Fruit fly (Drosophila melanogaster): Measurements from ENCODE around the gene hoe1.

DNA sequence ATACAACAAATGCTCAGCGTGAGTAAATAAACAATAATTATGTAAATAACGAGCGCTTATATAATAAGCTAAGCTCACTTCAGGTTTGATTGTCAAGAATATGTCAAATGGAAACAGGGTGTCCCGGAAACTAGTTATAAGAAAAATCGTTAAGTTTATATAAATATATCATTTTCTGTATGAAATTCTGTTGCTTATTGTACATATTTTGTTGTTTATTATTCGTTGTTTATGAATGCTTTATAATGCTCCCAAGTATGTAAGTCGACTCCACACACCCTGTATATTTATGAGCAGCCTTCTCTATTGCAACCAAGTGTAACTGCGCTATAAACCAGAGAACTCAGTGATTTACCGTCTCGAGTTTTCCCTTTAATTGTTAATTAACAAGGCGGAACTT is 1.6 kb downstream of the hoe1 start:
- peak; percentile 60; the same call in 2 of the 3 replicates for TF ChIP-seq CG8119 (GFP tag; IDR thresholded peaks at IDR 0.05)
- TF ChIP-seq salr (GFP tag; optimal IDR thresholded peaks at IDR 0.05), result no peak
- no peak for TF ChIP-seq net (GFP tag; optimal IDR thresholded peaks at IDR 0.05)
- TF ChIP-seq CG6854 (GFP tag; optimal IDR thresholded peaks at IDR 0.05), result no peak
